Fruit fly (Drosophila melanogaster): ENCODE results near the gene CG31642.

The CG31642 gene

DNA sequence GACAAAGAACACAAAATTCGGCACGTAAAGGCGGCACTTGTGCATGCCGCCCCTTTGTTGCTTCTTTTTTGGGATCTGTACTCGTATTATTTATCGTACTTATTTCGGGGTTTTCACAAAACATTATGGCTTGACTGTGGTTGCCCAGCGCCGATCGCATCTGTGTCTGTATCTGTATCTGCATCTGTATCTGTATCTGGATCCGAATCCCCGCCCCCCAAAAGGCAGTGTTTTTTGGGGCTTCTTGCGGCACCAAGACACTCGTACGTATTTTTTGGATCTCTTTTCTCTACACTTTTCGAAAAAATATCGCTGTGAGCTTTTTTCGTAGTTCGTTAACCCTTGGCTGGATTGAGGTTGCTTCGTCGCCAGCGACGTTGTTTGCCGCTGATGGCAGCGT lies 30.6 kb upstream of the CG31642 start:
- no peak for TF ChIP-seq CG11902 (GFP tag; optimal IDR thresholded peaks at IDR 0.05)

DNA sequence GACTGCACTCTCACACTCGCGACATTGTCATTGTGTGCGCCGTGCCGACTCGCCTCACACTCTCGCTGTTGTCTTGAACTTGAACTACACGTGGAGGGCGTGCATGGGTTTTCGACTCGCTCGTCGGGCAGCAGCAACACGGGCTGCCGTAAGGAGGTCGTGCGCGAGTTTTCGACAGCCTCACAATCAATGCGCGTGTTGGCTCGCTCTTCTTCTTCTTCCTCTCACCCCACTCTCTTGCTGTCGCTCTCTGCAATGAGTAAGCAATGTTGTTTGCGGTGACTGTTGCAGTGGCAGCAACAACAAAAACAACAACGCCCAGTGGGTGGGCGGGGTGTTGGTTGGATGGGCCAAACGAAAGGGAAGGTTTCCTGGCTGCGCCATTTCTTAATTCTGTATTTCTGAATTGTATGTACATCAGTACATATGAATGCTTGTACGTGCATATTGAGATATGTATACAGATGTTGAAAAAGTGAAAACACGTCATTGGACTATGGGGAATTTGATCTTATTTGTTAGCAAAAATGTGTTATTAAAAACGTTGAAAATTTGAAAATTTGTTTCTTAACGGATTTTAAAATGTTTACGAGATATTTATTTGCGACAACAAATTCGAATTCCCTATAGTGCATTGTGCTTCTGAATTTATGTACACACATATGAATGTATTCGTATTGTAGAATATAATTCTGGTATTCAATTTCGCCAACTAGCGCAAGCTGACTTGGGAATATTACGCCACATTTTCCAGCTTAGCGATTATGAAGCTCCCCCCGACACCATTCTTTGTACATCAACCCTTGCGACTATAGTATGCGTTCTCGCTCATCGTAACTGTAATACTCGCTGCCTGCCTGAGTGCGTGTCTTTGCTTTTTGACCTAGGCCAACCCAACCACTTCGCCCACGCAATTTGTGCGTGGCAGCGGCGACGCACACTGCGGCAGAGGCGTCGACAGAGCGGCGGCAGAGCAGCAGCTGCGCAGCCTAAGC lies 29.6 kb upstream of the CG31642 start:
- peak in 1 of 2 experiments; percentile 35 for TF ChIP-seq salr (GFP tag; optimal IDR thresholded peaks at IDR 0.05)
- peak; percentile 66 for TF ChIP-seq CG16779 (tag; optimal IDR thresholded peaks at IDR 0.05)
- no peak for TF ChIP-seq Hr38 (GFP tag; optimal IDR thresholded peaks at IDR 0.05)
- peak; percentile 32 for TF ChIP-seq esn (GFP tag; optimal IDR thresholded peaks at IDR 0.05)
- TF ChIP-seq CG1621 (tag; optimal IDR thresholded peaks at IDR 0.05): peak; percentile 53
- TF ChIP-seq Sox102F (GFP tag; optimal IDR thresholded peaks at IDR 0.05): peak; percentile 23
- TF ChIP-seq CG32006 (GFP tag; optimal IDR thresholded peaks at IDR 0.05): no peak
- TF ChIP-seq net (GFP tag; optimal IDR thresholded peaks at IDR 0.05): peak; percentile 14
- TF ChIP-seq Eip78C (GFP tag): peak; percentile 98
- TF ChIP-seq CG6163 (GFP tag; IDR thresholded peaks at IDR 0.05): peak; percentile 70
- TF ChIP-seq Met (GFP tag; optimal IDR thresholded peaks at IDR 0.05): peak; percentile 100
- TF ChIP-seq CG10631 (GFP tag; optimal IDR thresholded peaks at IDR 0.05): no peak
- TF ChIP-seq CG8119 (GFP tag; IDR thresholded peaks at IDR 0.05): 0 out of 3 replicates have a peak, but pooled peaks have one; percentile 15
- peak; percentile 17 for TF ChIP-seq topi (GFP tag; optimal IDR thresholded peaks at IDR 0.05)
- TF ChIP-seq spab (GFP tag; optimal IDR thresholded peaks at IDR 0.05): no peak
- no peak for TF ChIP-seq acj6 (GFP tag; optimal IDR thresholded peaks at IDR 0.05)
- no peak for TF ChIP-seq lz (GFP tag; optimal IDR thresholded peaks at IDR 0.05)
- TF ChIP-seq CG3032 (tag; optimal IDR thresholded peaks at IDR 0.05): no peak
- TF ChIP-seq Ets21C (GFP tag; optimal IDR thresholded peaks at IDR 0.05): no peak
- TF ChIP-seq CG6792 (GFP tag; optimal IDR thresholded peaks at IDR 0.05): no peak
- peak; percentile 80 for TF ChIP-seq dsx (GFP tag; optimal IDR thresholded peaks at IDR 0.05; ENCODE audit: poor library complexity, severe bottlenecking)
- TF ChIP-seq eg (GFP tag; IDR thresholded peaks at IDR 0.05): peak; percentile 56; the same call in 2 of the 3 replicates
- TF ChIP-seq svp (GFP tag): peak; percentile 97
- TF ChIP-seq fkh (GFP tag; optimal IDR thresholded peaks at IDR 0.05): peak; percentile 95
- TF ChIP-seq CG6854 (GFP tag; optimal IDR thresholded peaks at IDR 0.05): peak; percentile 72
- TF ChIP-seq fd85E (GFP tag; optimal IDR thresholded peaks at IDR 0.05): no peak
- peak; percentile 99 for TF ChIP-seq Blimp-1 (GFP tag; optimal IDR thresholded peaks at IDR 0.05)
- TF ChIP-seq Eip75B (GFP tag; optimal IDR thresholded peaks at IDR 0.05): peak; percentile 93
- TF ChIP-seq Sox15 (GFP tag; optimal IDR thresholded peaks at IDR 0.05): no peak
- TF ChIP-seq Lpt (GFP tag; optimal IDR thresholded peaks at IDR 0.05): peak; percentile 21
- peak; percentile 72 for TF ChIP-seq vri (GFP tag; optimal IDR thresholded peaks at IDR 0.05)
- peak; percentile 53 for TF ChIP-seq Gug (GFP tag; IDR thresholded peaks at IDR 0.05)
- no peak for TF ChIP-seq CG3919 (GFP tag; optimal IDR thresholded peaks at IDR 0.05)
- TF ChIP-seq fd59A (GFP tag; optimal IDR thresholded peaks at IDR 0.05): no peak
- TF ChIP-seq CG31627 (GFP tag; optimal IDR thresholded peaks at IDR 0.05): peak; percentile 23
- TF ChIP-seq CG6808 (GFP tag; optimal IDR thresholded peaks at IDR 0.05): no peak
- TF ChIP-seq Sox14 (GFP tag; optimal IDR thresholded peaks at IDR 0.05): peak; percentile 77

Data from whole organism, prepupa.